Worm (Caenorhabditis elegans) whole organism, L2 larva: Measurements from ENCODE around the gene C17H12.5.

ENCODE experiments used
- C34F6.9 ChIP-seq: fragments of 150-350 bp; optimal IDR thresholded peaks from 2 replicates; lab custom pipeline; 2014; ENCODE audit warnings: missing biosample characterization, missing genetic modification characterization
- F13H6.1 ChIP-seq: sonication (generic microtip); optimal IDR thresholded peaks from 2 replicates; lab custom pipeline; 2016; ENCODE audit warnings: missing genetic modification characterization, missing compliant biosample characterization
- Y55F3AM.14 ChIP-seq: fragments of 200-800 bp; sonication (Bioruptor generic); optimal IDR thresholded peaks from 2 replicates; lab custom pipeline; 2018; ENCODE audit warnings: mild to moderate bottlenecking, missing genetic modification characterization, missing compliant biosample characterization
- ZK546.5 ChIP-seq: sonication (generic microtip); optimal IDR thresholded peaks from 2 replicates; lab custom pipeline; 2017; ENCODE audit warnings: missing biosample characterization, missing genetic modification characterization
- alr-1 ChIP-seq: fragments of 150-350 bp; optimal IDR thresholded peaks from 2 replicates; lab custom pipeline; 2014; ENCODE audit warnings: missing biosample characterization, missing genetic modification characterization
- ama-1 ChIP-seq: fragments of 150-350 bp; optimal IDR thresholded peaks from 2 replicates; lab custom pipeline; 2018; ENCODE audit warnings: inconsistent platforms
- ceh-16 ChIP-seq: fragments of 150-350 bp; optimal IDR thresholded peaks from 2 replicates; lab custom pipeline; 2014; ENCODE audit warnings: missing biosample characterization, missing genetic modification characterization
- crh-2 ChIP-seq: sonication (generic microtip); optimal IDR thresholded peaks from 2 replicates; lab custom pipeline; 2017; ENCODE audit warnings: missing biosample characterization, missing genetic modification characterization
- dmd-4 ChIP-seq: sonication (generic microtip); optimal IDR thresholded peaks from 2 replicates; lab custom pipeline; 2017; ENCODE audit warnings: missing biosample characterization, missing genetic modification characterization
- egl-27 ChIP-seq: sonication (generic microtip); optimal IDR thresholded peaks from 3 replicates; lab custom pipeline; 2017; ENCODE audit warnings: missing biosample characterization, missing genetic modification reagents, missing genetic modification characterization
- elt-1 ChIP-seq: fragments of 150-350 bp; optimal IDR thresholded peaks from 2 replicates; lab custom pipeline; 2014; ENCODE audit warnings: missing biosample characterization, missing genetic modification characterization
- elt-3 ChIP-seq: sonication (generic microtip); optimal IDR thresholded peaks from 2 replicates; lab custom pipeline; 2017; ENCODE audit warnings: missing biosample characterization, missing genetic modification characterization
- fos-1 ChIP-seq: fragments of 150-350 bp; optimal IDR thresholded peaks from 2 replicates; lab custom pipeline; 2014; ENCODE audit warnings: missing biosample characterization, missing genetic modification characterization
- gmeb-1 ChIP-seq: fragments of 150-350 bp; optimal IDR thresholded peaks from 2 replicates; lab custom pipeline; 2014; ENCODE audit warnings: missing biosample characterization, missing genetic modification characterization
- lin-11 ChIP-seq: fragments of 150-350 bp; sonication (generic microtip); optimal IDR thresholded peaks from 2 replicates; lab custom pipeline; 2014; ENCODE audit warnings: missing biosample characterization, missing genetic modification characterization, inconsistent platforms, mixed read lengths
- lin-13 ChIP-seq: fragments of 150-350 bp; optimal IDR thresholded peaks from 2 replicates; lab custom pipeline; 2014; ENCODE audit warnings: missing biosample characterization, missing genetic modification reagents, missing genetic modification characterization
- lsy-2 ChIP-seq, 2 experiments: fragments of 150-350 bp in 1 of 2; sonication (generic microtip) in 1 of 2; optimal IDR thresholded peaks; 2 replicates each; lab custom pipeline; 2014 to 2017; ENCODE audit warnings: missing biosample characterization in 2 of 2, missing genetic modification characterization in 2 of 2
- mab-5 ChIP-seq: fragments of 150-350 bp; optimal IDR thresholded peaks from 2 replicates; lab custom pipeline; 2014; ENCODE audit warnings: missing biosample characterization, missing genetic modification characterization
- mbf-1 ChIP-seq: sonication (generic microtip); optimal IDR thresholded peaks from 2 replicates; lab custom pipeline; 2017; ENCODE audit warnings: missing biosample characterization, missing genetic modification characterization
- mdl-1 ChIP-seq, 2 experiments: fragments of 150-350 bp in 1 of 2; sonication (generic microtip) in 1 of 2; optimal IDR thresholded peaks; 2 replicates each; lab custom pipeline; 2017; ENCODE audit warnings: missing biosample characterization in 2 of 2, missing genetic modification characterization in 2 of 2
- nhr-10 ChIP-seq: sonication (generic microtip); optimal IDR thresholded peaks from 2 replicates; lab custom pipeline; 2017; ENCODE audit warnings: missing biosample characterization, missing genetic modification characterization
- nhr-12 ChIP-seq: fragments of 150-350 bp; optimal IDR thresholded peaks from 2 replicates; lab custom pipeline; 2014; ENCODE audit warnings: missing biosample characterization, missing genetic modification characterization
- nhr-129 ChIP-seq: fragments of 150-350 bp; optimal IDR thresholded peaks from 2 replicates; lab custom pipeline; 2014; ENCODE audit warnings: missing biosample characterization, missing genetic modification characterization
- nhr-21 ChIP-seq: fragments of 150-350 bp; optimal IDR thresholded peaks from 2 replicates; lab custom pipeline; 2014; ENCODE audit warnings: missing biosample characterization, missing genetic modification characterization
- nhr-23 ChIP-seq: fragments of 150-350 bp; optimal IDR thresholded peaks from 2 replicates; lab custom pipeline; 2014; ENCODE audit warnings: missing biosample characterization, missing genetic modification reagents, missing genetic modification characterization
- nhr-237 ChIP-seq: fragments of 150-350 bp; optimal IDR thresholded peaks from 2 replicates; lab custom pipeline; 2014; ENCODE audit warnings: missing biosample characterization, missing genetic modification characterization
- nhr-25 ChIP-seq: fragments of 150-350 bp; sonication (generic microtip); optimal IDR thresholded peaks from 3 replicates; lab custom pipeline; 2014; ENCODE audit warnings: missing biosample characterization, missing genetic modification characterization
- nhr-6 ChIP-seq: fragments of 150-350 bp; optimal IDR thresholded peaks from 2 replicates; lab custom pipeline; 2014; ENCODE audit warnings: missing biosample characterization, missing genetic modification characterization
- peb-1 ChIP-seq: fragments of 150-350 bp; optimal IDR thresholded peaks from 2 replicates; lab custom pipeline; 2014; ENCODE audit warnings: missing biosample characterization, missing genetic modification characterization
- sem-4 ChIP-seq: fragments of 150-350 bp; optimal IDR thresholded peaks from 2 replicates; lab custom pipeline; 2014; ENCODE audit warnings: missing biosample characterization, missing genetic modification reagents, missing genetic modification characterization
- sma-3 ChIP-seq: sonication (generic microtip); optimal IDR thresholded peaks from 2 replicates; lab custom pipeline; 2016; ENCODE audit warnings: missing genetic modification reagents, missing genetic modification characterization, missing compliant biosample characterization
- sma-9 ChIP-seq, 2 experiments: fragments of 150-350 bp in 1 of 2; sonication (generic microtip) in 1 of 2; optimal IDR thresholded peaks; 2 replicates each; lab custom pipeline; 2014 to 2016; ENCODE audit warnings: missing genetic modification characterization in 2 of 2, mild to moderate bottlenecking in 1 of 2, missing biosample characterization in 1 of 2, missing compliant biosample characterization in 1 of 2, missing genetic modification reagents in 1 of 2, moderate library complexity in 1 of 2
- snpc-4 ChIP-seq: fragments of 150-350 bp; optimal IDR thresholded peaks from 2 replicates; lab custom pipeline; 2014; ENCODE audit warnings: missing biosample characterization, missing genetic modification characterization
- unc-55 ChIP-seq: fragments of 150-350 bp; sonication (generic microtip); optimal IDR thresholded peaks from 3 replicates; lab custom pipeline; 2014; ENCODE audit warnings: missing biosample characterization, missing genetic modification reagents, missing genetic modification characterization
- unc-62 ChIP-seq: fragments of 150-350 bp; optimal IDR thresholded peaks from 2 replicates; lab custom pipeline; 2014; ENCODE audit warnings: missing biosample characterization, missing genetic modification reagents, missing genetic modification characterization
- zag-1 ChIP-seq: fragments of 150-350 bp; optimal IDR thresholded peaks from 2 replicates; lab custom pipeline; 2014; ENCODE audit warnings: missing biosample characterization, missing genetic modification characterization
- ztf-4 ChIP-seq: fragments of 150-350 bp; optimal IDR thresholded peaks from 2 replicates; lab custom pipeline; 2014; ENCODE audit warnings: missing biosample characterization, missing genetic modification characterization

The C17H12.5 gene

ce11 chrIV:6785873-6786272, 31.6 kb downstream of the C17H12.5 start:
- TF ChIP-seq sma-3 (GFP tag; lab: Kevin White, UChicago) (peak; percentile 62), nhr-21 (no peak), lin-13 (peak; percentile 56), elt-1 (tag; lab: Kevin White, UChicago) (no peak), ZK546.5 (no peak), gmeb-1 (peak; percentile 59), peb-1 (tag; lab: Kevin White, UChicago) (no peak), ama-1 (peak; percentile 49), mbf-1 (no peak), unc-55 (peak; percentile 91), sma-9 (GFP tag; optimal IDR thresholded peaks at IDR 0.05; lab: Kevin White, UChicago) (peak; percentile 93), sma-9 (tag; optimal IDR thresholded peaks at IDR 0.05; lab: Kevin White, UChicago) (no peak), snpc-4 (tag; lab: Kevin White, UChicago) (peak; percentile 44), nhr-10 (tag; lab: Kevin White, UChicago) (no peak), fos-1 (peak; percentile 71), lsy-2 (tag; optimal IDR thresholded peaks at IDR 0.05; lab: Kevin White, UChicago) (peak; percentile 53 to 78), nhr-25 (tag; lab: Kevin White, UChicago) (peak; percentile 32), Y55F3AM.14 (GFP tag; lab: Kevin White, UChicago) (peak; percentile 52), F13H6.1 (tag; lab: Kevin White, UChicago) (peak; percentile 83), zag-1 (peak; percentile 2), egl-27 (tag; lab: Kevin White, UChicago) (peak; percentile 52), C34F6.9 (tag; lab: Kevin White, UChicago) (peak; percentile 87), ceh-16 (tag; lab: Kevin White, UChicago) (peak; percentile 48), mab-5 (peak; percentile 18), nhr-6 (tag; lab: Kevin White, UChicago) (peak; percentile 16), crh-2 (tag; lab: Kevin White, UChicago) (peak; percentile 98), dmd-4 (tag; lab: Kevin White, UChicago) (no peak), sem-4 (tag; lab: Kevin White, UChicago) (peak; percentile 88), mdl-1 (tag; optimal IDR thresholded peaks at IDR 0.05; lab: Kevin White, UChicago) (peak in 1 of 2 experiments; percentile 20), nhr-129 (tag; lab: Kevin White, UChicago) (peak; percentile 79)

ce11 chrIV:6785151-6785550, 32.3 kb downstream of the C17H12.5 start, which contains the start of gene dyci-1:
dyci-1 (minus strand) TSS chrIV:6785272.
- TF ChIP-seq C34F6.9 (tag; lab: Kevin White, UChicago) (peak; percentile 2), sma-9 (GFP tag; optimal IDR thresholded peaks at IDR 0.05; lab: Kevin White, UChicago) (peak; percentile 7), sma-9 (tag; optimal IDR thresholded peaks at IDR 0.05; lab: Kevin White, UChicago) (no peak), unc-55 (no peak), ztf-4 (tag; lab: Kevin White, UChicago) (no peak), fos-1 (peak; percentile 27), nhr-129 (tag; lab: Kevin White, UChicago) (peak; percentile 70), F13H6.1 (tag; lab: Kevin White, UChicago) (peak; percentile 71), lin-11 (tag; lab: Kevin White, UChicago) (no peak), snpc-4 (tag; lab: Kevin White, UChicago) (no peak)

ce11 chrIV:6777156-6777555, 40.3 kb downstream of the C17H12.5 start:
- TF ChIP-seq elt-3 (tag; lab: Kevin White, UChicago) (no peak), unc-62 (GFP tag; lab: Kevin White, UChicago) (no peak), alr-1 (no peak), lsy-2 (tag; optimal IDR thresholded peaks at IDR 0.05; lab: Kevin White, UChicago) (no peak), nhr-21 (no peak), nhr-23 (tag; lab: Kevin White, UChicago) (no peak), ceh-16 (tag; lab: Kevin White, UChicago) (no peak), mdl-1 (tag; optimal IDR thresholded peaks at IDR 0.05; lab: Kevin White, UChicago) (no peak), nhr-237 (tag; lab: Kevin White, UChicago) (no peak), fos-1 (no peak), peb-1 (tag; lab: Kevin White, UChicago) (no peak), elt-1 (tag; lab: Kevin White, UChicago) (no peak), dmd-4 (tag; lab: Kevin White, UChicago) (no peak), snpc-4 (tag; lab: Kevin White, UChicago) (no peak), nhr-12 (tag; lab: Kevin White, UChicago) (no peak)

- TF ChIP-seq zag-1 (no peak), F13H6.1 (tag; lab: Kevin White, UChicago) (no peak), nhr-12 (tag; lab: Kevin White, UChicago) (no peak), unc-55 (no peak), unc-62 (GFP tag; lab: Kevin White, UChicago) (no peak), Y55F3AM.14 (GFP tag; lab: Kevin White, UChicago) (no peak)
Measured at ce11 chrIV:6771556-6771955, 45.9 kb downstream of the C17H12.5 start.
